Fruit fly (Drosophila melanogaster) whole organism, embryonic: Measurements from ENCODE around the gene CG5188.
A peak's percentile ranks its signal among the peaks of the same experiment; 100 is the strongest.

Source experiments
- BEAF-32 ChIP-seq: fragments of 200-800 bp; sonication (Bioruptor generic); optimal IDR thresholded peaks from 3 replicates; lab custom pipeline; 2017; ENCODE audit warnings: missing biosample characterization, missing genetic modification characterization, mild to moderate bottlenecking, moderate library complexity, missing genetic modification reagents
- Bdp1 ChIP-seq: fragments of 200-800 bp; sonication (Bioruptor generic); optimal IDR thresholded peaks from 3 replicates; lab custom pipeline; 2016; ENCODE audit warnings: missing biosample characterization, missing genetic modification characterization
- Bgb ChIP-seq: fragments of 200-800 bp; sonication (Bioruptor generic); IDR thresholded peaks from 2 replicates; pipeline ENCODE4 v1.3.6; 2022; ENCODE audit warnings: missing biosample characterization, missing genetic modification characterization; ENCODE audit not compliant: partially characterized antibody
- CG10209 ChIP-seq: fragments of 200-800 bp; sonication (Bioruptor generic); optimal IDR thresholded peaks from 3 replicates; lab custom pipeline; 2017; ENCODE audit warnings: missing biosample characterization, mild to moderate bottlenecking, missing genetic modification characterization, missing genetic modification reagents
- CG10654 ChIP-seq: fragments of 200-800 bp; sonication (Bioruptor generic); optimal IDR thresholded peaks from 2 replicates; lab custom pipeline; 2016; ENCODE audit warnings: missing biosample characterization, missing genetic modification characterization
- CG10959 ChIP-seq: fragments of 200-800 bp; sonication (Bioruptor generic); IDR thresholded peaks from 2 replicates; pipeline ENCODE4 v1.3.6; 2022; ENCODE audit warnings: missing biosample characterization, missing genetic modification characterization
- CG1233 ChIP-seq: fragments of 200-800 bp; sonication (Bioruptor generic); optimal IDR thresholded peaks from 4 replicates; lab custom pipeline; 2018; ENCODE audit warnings: missing biosample characterization, mild to moderate bottlenecking, missing genetic modification characterization
- CG13123 ChIP-seq: fragments of 200-800 bp; sonication (Bioruptor generic); optimal IDR thresholded peaks from 2 replicates; lab custom pipeline; 2016; ENCODE audit warnings: missing biosample characterization, missing genetic modification characterization
- CG17359 ChIP-seq: fragments of 200-800 bp; sonication (Bioruptor generic); optimal IDR thresholded peaks from 3 replicates; lab custom pipeline; 2018; ENCODE audit warnings: missing biosample characterization, mild to moderate bottlenecking, missing genetic modification characterization, moderate library complexity
- CG18262 ChIP-seq: fragments of 200-800 bp; optimal IDR thresholded peaks from 3 replicates; lab custom pipeline; 2019; ENCODE audit warnings: missing biosample characterization, mild to moderate bottlenecking, missing genetic modification characterization, moderate library complexity
- CG2199 ChIP-seq: fragments of 200-800 bp; sonication (Bioruptor generic); IDR thresholded peaks from 3 replicates; pipeline ENCODE4 v1.3.6; 2022; ENCODE audit warnings: missing biosample characterization, missing genetic modification characterization
- CG2875 ChIP-seq: fragments of 200-800 bp; sonication (Bioruptor generic); optimal IDR thresholded peaks from 2 replicates; lab custom pipeline; 2017; ENCODE audit warnings: missing biosample characterization, mild to moderate bottlenecking, missing genetic modification characterization, missing genetic modification reagents
- CG30431 ChIP-seq: fragments of 200-800 bp; sonication (Bioruptor generic); optimal IDR thresholded peaks from 2 replicates; lab custom pipeline; 2017; ENCODE audit warnings: missing biosample characterization, missing genetic modification characterization
- CG31388 ChIP-seq: fragments of 200-800 bp; sonication (Bioruptor generic); optimal IDR thresholded peaks from 2 replicates; lab custom pipeline; 2016; ENCODE audit warnings: missing biosample characterization, missing genetic modification characterization
- CG31441 ChIP-seq: fragments of 200-800 bp; sonication (Bioruptor generic); IDR thresholded peaks from 2 replicates; pipeline ENCODE4 v1.3.6; 2022; ENCODE audit warnings: missing biosample characterization, missing genetic modification characterization
- CG4282 ChIP-seq: fragments of 200-800 bp; sonication (Bioruptor generic); optimal IDR thresholded peaks from 2 replicates; lab custom pipeline; 2016; ENCODE audit warnings: missing biosample characterization, missing genetic modification characterization
- CG4328 ChIP-seq: fragments of 200-800 bp; sonication (Bioruptor generic); optimal IDR thresholded peaks from 3 replicates; lab custom pipeline; 2017; ENCODE audit warnings: missing biosample characterization, missing genetic modification reagents, missing genetic modification characterization
- CG6272 ChIP-seq: fragments of 200-800 bp; sonication (Bioruptor generic); IDR thresholded peaks from 2 replicates; pipeline ENCODE4 v1.3.6; 2022; ENCODE audit warnings: missing biosample characterization, missing genetic modification characterization
- CG6791 ChIP-seq: fragments of 200-800 bp; sonication (Bioruptor generic); IDR thresholded peaks from 3 replicates; pipeline ENCODE4 v1.3.6; 2022; ENCODE audit warnings: missing biosample characterization, missing genetic modification characterization; ENCODE audit not compliant: partially characterized antibody
- CG7357 ChIP-seq: fragments of 200-800 bp; sonication (Bioruptor generic); IDR thresholded peaks from 3 replicates; pipeline ENCODE4 v1.3.6; 2022; ENCODE audit warnings: missing biosample characterization, missing genetic modification characterization
- CG7745 ChIP-seq: fragments of 200-800 bp; sonication (Bioruptor generic); optimal IDR thresholded peaks from 2 replicates; lab custom pipeline; 2018; ENCODE audit warnings: missing biosample characterization, mild to moderate bottlenecking, missing genetic modification characterization, moderate library complexity
- CG7839 ChIP-seq: fragments of 200-800 bp; sonication (Bioruptor generic); optimal IDR thresholded peaks from 3 replicates; lab custom pipeline; 2018; ENCODE audit warnings: missing biosample characterization, mild to moderate bottlenecking, missing genetic modification characterization, moderate library complexity
- CG8089 ChIP-seq: fragments of 200-800 bp; sonication (Bioruptor generic); optimal IDR thresholded peaks from 3 replicates; lab custom pipeline; 2016; ENCODE audit warnings: missing biosample characterization, missing genetic modification characterization
- CG9437 ChIP-seq: fragments of 200-800 bp; sonication (Bioruptor generic); optimal IDR thresholded peaks from 2 replicates; lab custom pipeline; 2018; ENCODE audit warnings: missing biosample characterization, mild to moderate bottlenecking, missing genetic modification characterization
- Camta ChIP-seq: fragments of 200-800 bp; sonication (Bioruptor generic); optimal IDR thresholded peaks from 2 replicates; lab custom pipeline; 2016; ENCODE audit warnings: missing biosample characterization, missing genetic modification characterization
- D19A ChIP-seq: fragments of 200-800 bp; optimal IDR thresholded peaks from 3 replicates; lab custom pipeline; 2019; ENCODE audit warnings: missing biosample characterization, mild to moderate bottlenecking, missing genetic modification characterization, moderate library complexity
- D19B ChIP-seq: fragments of 200-800 bp; sonication (Bioruptor generic); optimal IDR thresholded peaks from 2 replicates; lab custom pipeline; 2017; ENCODE audit warnings: missing biosample characterization, mild to moderate bottlenecking, missing genetic modification characterization
- Dbx ChIP-seq: fragments of 200-800 bp; sonication (Bioruptor generic); IDR thresholded peaks from 3 replicates; pipeline ENCODE4 v1.3.6; 2022; ENCODE audit warnings: missing biosample characterization, missing genetic modification characterization
- Dek ChIP-seq: fragments of 200-800 bp; sonication (Bioruptor generic); optimal IDR thresholded peaks from 3 replicates; lab custom pipeline; 2019; ENCODE audit warnings: missing biosample characterization, mild to moderate bottlenecking, missing genetic modification characterization, moderate library complexity
- Dip3 ChIP-seq: fragments of 200-800 bp; sonication (Bioruptor generic); optimal IDR thresholded peaks from 3 replicates; lab custom pipeline; 2016; ENCODE audit warnings: missing biosample characterization, missing genetic modification characterization
- Gsc ChIP-seq: fragments of 200-800 bp; sonication (Bioruptor generic); IDR thresholded peaks from 2 replicates; pipeline ENCODE4 v1.3.6; 2022; ENCODE audit warnings: missing biosample characterization, missing genetic modification characterization
- NC2β ChIP-seq: fragments of 200-800 bp; sonication (Bioruptor generic); optimal IDR thresholded peaks from 2 replicates; lab custom pipeline; 2016; ENCODE audit warnings: missing biosample characterization, missing genetic modification characterization
- Pdp1 ChIP-seq, 2 experiments: fragments of 200-800 bp; sonication (Bioruptor generic); optimal IDR thresholded peaks; 3 replicates each; lab custom pipeline; 2016; ENCODE audit warnings: missing biosample characterization in 2 of 2, missing genetic modification characterization in 2 of 2, mild to moderate bottlenecking in 1 of 2, moderate library complexity in 1 of 2
- Taf1 ChIP-seq: fragments of 200-800 bp; sonication (Bioruptor generic); IDR thresholded peaks from 2 replicates; pipeline ENCODE4 v1.3.6; 2022; ENCODE audit warnings: missing biosample characterization, missing genetic modification characterization
- al ChIP-seq: fragments of 200-800 bp; sonication (Bioruptor generic); IDR thresholded peaks from 2 replicates; pipeline ENCODE4 v1.3.6; 2022; ENCODE audit warnings: missing biosample characterization, missing genetic modification characterization
- az2 ChIP-seq: fragments of 200-800 bp; sonication (Bioruptor generic); optimal IDR thresholded peaks from 3 replicates; lab custom pipeline; 2016; ENCODE audit warnings: missing biosample characterization, missing genetic modification characterization
- bcd ChIP-seq: fragments of 200-800 bp; sonication (Bioruptor generic); optimal IDR thresholded peaks from 2 replicates; lab custom pipeline; 2017; ENCODE audit warnings: missing biosample characterization, mild to moderate bottlenecking, missing genetic modification characterization
- ci ChIP-seq: fragments of 200-800 bp; sonication (Bioruptor generic); IDR thresholded peaks from 3 replicates; pipeline ENCODE4 v1.3.6; 2022; ENCODE audit warnings: missing biosample characterization, missing genetic modification characterization
- croc ChIP-seq: fragments of 200-800 bp; sonication (Bioruptor generic); conservative IDR thresholded peaks from 3 replicates; pipeline ENCODE4 v1.3.6; 2022; ENCODE audit warnings: missing biosample characterization, missing genetic modification characterization
- dmrt11E ChIP-seq: fragments of 200-800 bp; sonication (Bioruptor generic); optimal IDR thresholded peaks from 3 replicates; lab custom pipeline; 2018; ENCODE audit warnings: missing biosample characterization, mild to moderate bottlenecking, missing genetic modification characterization, moderate library complexity
- dmrt99B ChIP-seq: fragments of 200-800 bp; sonication (Bioruptor generic); optimal IDR thresholded peaks from 2 replicates; lab custom pipeline; 2018; ENCODE audit warnings: missing biosample characterization, mild to moderate bottlenecking, missing genetic modification characterization, moderate library complexity
- dpn ChIP-seq, 2 experiments: fragments of 200-800 bp; sonication (Bioruptor generic); optimal IDR thresholded peaks; 3 replicates each; lab custom pipeline; 2016; ENCODE audit warnings: missing biosample characterization in 2 of 2, missing genetic modification characterization in 2 of 2
- fd3F ChIP-seq: fragments of 200-800 bp; sonication (Bioruptor generic); optimal IDR thresholded peaks from 2 replicates; lab custom pipeline; 2018; ENCODE audit warnings: missing biosample characterization, mild to moderate bottlenecking, missing genetic modification characterization, moderate library complexity
- ham ChIP-seq: fragments of 200-800 bp; sonication (Bioruptor generic); IDR thresholded peaks from 2 replicates; pipeline ENCODE4 v1.3.6; 2022; ENCODE audit warnings: missing biosample characterization, missing genetic modification characterization
- her ChIP-seq: fragments of 200-800 bp; sonication (Bioruptor generic); optimal IDR thresholded peaks from 2 replicates; lab custom pipeline; 2016; ENCODE audit warnings: missing biosample characterization, missing genetic modification characterization
- mld ChIP-seq: fragments of 200-800 bp; sonication (Bioruptor generic); IDR thresholded peaks from 3 replicates; pipeline ENCODE4 v1.3.6; 2022; ENCODE audit warnings: missing biosample characterization, missing genetic modification characterization; ENCODE audit not compliant: partially characterized antibody
- pb ChIP-seq: fragments of 200-800 bp; sonication (Bioruptor generic); optimal IDR thresholded peaks from 3 replicates; lab custom pipeline; 2016; ENCODE audit warnings: missing biosample characterization, missing genetic modification characterization
- tin ChIP-seq: fragments of 200-800 bp; sonication (Bioruptor generic); optimal IDR thresholded peaks from 3 replicates; lab custom pipeline; 2016; ENCODE audit warnings: missing biosample characterization, missing genetic modification characterization
- wdn ChIP-seq: fragments of 200-800 bp; sonication (Bioruptor generic); IDR thresholded peaks from 2 replicates; pipeline ENCODE4 v1.3.6; 2022; ENCODE audit warnings: missing biosample characterization, missing genetic modification characterization
- wor ChIP-seq: fragments of 200-800 bp; sonication (Bioruptor generic); IDR thresholded peaks from 2 replicates; pipeline ENCODE4 v1.3.6; 2022; ENCODE audit warnings: missing biosample characterization, missing genetic modification characterization

CG5188 gene

DNA sequence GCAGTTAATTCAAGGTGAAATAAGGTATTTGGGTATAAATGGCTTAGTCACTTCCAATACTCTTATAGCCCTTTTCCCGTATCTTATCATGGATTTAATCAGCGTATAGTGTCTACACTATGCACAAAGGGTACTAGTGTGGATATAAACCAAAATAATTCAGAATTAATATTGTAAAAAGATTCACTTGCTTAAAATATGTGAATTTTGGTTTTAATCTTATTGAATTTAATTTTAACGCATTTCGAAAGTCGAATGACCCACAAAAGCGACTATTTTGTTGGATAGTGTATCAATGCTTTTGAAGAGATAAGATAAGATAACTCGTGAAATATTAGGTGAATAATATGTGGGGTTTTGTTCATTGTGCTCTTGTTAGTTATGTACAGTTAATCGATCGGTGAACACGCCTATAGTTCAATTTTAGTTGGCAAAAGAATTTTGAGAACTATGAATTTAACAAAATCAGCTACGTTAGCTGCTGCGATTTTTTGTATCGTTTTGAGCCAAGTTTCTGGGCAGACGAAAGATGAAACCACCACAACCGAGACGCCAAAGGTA is 46.7 kb upstream of the CG5188 start, which contains the start of gene CG5096 (continued):
- TF ChIP-seq D19A (peak; percentile 96), CG7745 (tag; lab: Kevin White, UChicago) (no peak), Gsc (GFP tag; lab: Robert Waterston, UW) (no peak), dpn (GFP tag; optimal IDR thresholded peaks at IDR 0.05; lab: Kevin White, UChicago) (peak; percentile 80 to 82), CG6272 (GFP tag; lab: Robert Waterston, UW) (peak; percentile 81), CG13123 (GFP tag; lab: Kevin White, UChicago) (peak; percentile 71), bcd (GFP tag; lab: Kevin White, UChicago) (peak; percentile 79), D19B (GFP tag; lab: Kevin White, UChicago) (peak; percentile 81), Bdp1 (GFP tag; lab: Kevin White, UChicago) (no peak), Dek (tag; lab: Kevin White, UChicago) (peak; percentile 94), CG6791 (no peak), CG9437 (GFP tag; lab: Kevin White, UChicago) (peak; percentile 73), BEAF-32 (GFP tag; lab: Kevin White, UChicago) (no peak), NC2β (GFP tag; lab: Kevin White, UChicago) (peak; percentile 19), az2 (GFP tag; lab: Kevin White, UChicago) (peak; percentile 79), Dbx (GFP tag; lab: Robert Waterston, UW) (peak; percentile 94), al (GFP tag; lab: Robert Waterston, UW) (peak; percentile 78), pb (GFP tag; lab: Kevin White, UChicago) (no peak), CG4282 (peak; percentile 2), ci (GFP tag; lab: Robert Waterston, UW) (peak; percentile 94), CG2199 (peak; percentile 70; the same call in 1 of the 3 replicates), dmrt99B (tag; lab: Kevin White, UChicago) (peak; percentile 92), CG18262 (tag; lab: Kevin White, UChicago) (peak; percentile 87), CG31441 (peak; percentile 87), her (GFP tag; lab: Kevin White, UChicago) (peak; percentile 82), CG10654 (GFP tag; lab: Kevin White, UChicago) (peak; percentile 67), CG7357 (GFP tag; lab: Robert Waterston, UW) (peak; percentile 75), Camta (GFP tag; lab: Kevin White, UChicago) (peak; percentile 78), dmrt11E (tag; lab: Kevin White, UChicago) (peak; percentile 49), ham (GFP tag; lab: Robert Waterston, UW) (peak; percentile 55; the same call in 1 of the 2 replicates), CG4328 (GFP tag; lab: Kevin White, UChicago) (peak; percentile 62), CG2875 (GFP tag; lab: Kevin White, UChicago) (peak; percentile 59), Dip3 (GFP tag; lab: Kevin White, UChicago) (peak; percentile 87), croc (GFP tag; lab: Robert Waterston, UW) (no peak), CG17359 (tag; lab: Kevin White, UChicago) (peak; percentile 94), wdn (peak; percentile 79), CG10959 (GFP tag; lab: Robert Waterston, UW) (peak; percentile 51; the same call in 1 of the 2 replicates), tin (peak; percentile 67), CG7839 (tag; lab: Kevin White, UChicago) (peak; percentile 94), CG10209 (GFP tag; lab: Kevin White, UChicago) (peak; percentile 88), Taf1 (GFP tag; lab: Robert Waterston, UW) (peak; percentile 82), mld (no peak), Pdp1 (GFP tag; optimal IDR thresholded peaks at IDR 0.05; lab: Kevin White, UChicago) (peak; percentile 78 to 79), wor (GFP tag; lab: Robert Waterston, UW) (peak; percentile 76), CG30431 (GFP tag; lab: Kevin White, UChicago) (peak; percentile 52), CG31388 (GFP tag; lab: Kevin White, UChicago) (peak; percentile 21), CG1233 (GFP tag; lab: Kevin White, UChicago) (peak; percentile 84), fd3F (GFP tag; lab: Kevin White, UChicago) (peak; percentile 87), CG8089 (GFP tag; lab: Kevin White, UChicago) (peak; percentile 64), Bgb (GFP tag; lab: Robert Waterston, UW) (no peak)
